Worm (Caenorhabditis elegans) whole organism, midembryonic: ENCODE results near the gene D1054.3.
A peak's percentile ranks its signal among the peaks of the same experiment; 100 is the strongest.

Experiments used
- T22C8.4 ChIP-seq: fragments of 200-800 bp; sonication (Bioruptor generic); IDR thresholded peaks from 2 replicates; pipeline ENCODE4 v1.3.6; 2022; ENCODE audit warnings: missing genetic modification characterization, missing compliant biosample characterization
- cog-1 ChIP-seq: sonication (generic microtip); optimal IDR thresholded peaks from 2 replicates; lab custom pipeline; 2016; ENCODE audit warnings: missing genetic modification characterization, missing compliant biosample characterization
- flt-1 ChIP-seq: fragments of 200-800 bp; sonication (Bioruptor generic); IDR thresholded peaks from 2 replicates; pipeline ENCODE4 v1.3.6; 2022; ENCODE audit warnings: missing genetic modification characterization, missing compliant biosample characterization
- klf-2 ChIP-seq: fragments of 200-800 bp; sonication (Bioruptor generic); conservative IDR thresholded peaks from 2 replicates; pipeline ENCODE4 v1.3.6; 2022; ENCODE audit warnings: missing genetic modification reagents, missing genetic modification characterization, missing compliant biosample characterization
- med-1 ChIP-seq: sonication (generic microtip); optimal IDR thresholded peaks from 2 replicates; lab custom pipeline; 2017; ENCODE audit warnings: missing genetic modification characterization, mild to moderate bottlenecking, missing compliant biosample characterization, antibody characterized with exemption, missing genetic modification reagents; ENCODE audit not compliant: insufficient read depth
- ref-1 ChIP-seq: fragments of 200-800 bp; sonication (Bioruptor generic); conservative IDR thresholded peaks from 2 replicates; pipeline ENCODE4 v1.3.6; 2022; ENCODE audit warnings: missing genetic modification reagents, missing genetic modification characterization, missing compliant biosample characterization
- tab-1 ChIP-seq: fragments of 200-800 bp; sonication (Bioruptor generic); IDR thresholded peaks from 2 replicates; pipeline ENCODE4 v1.3.6; 2022; ENCODE audit warnings: missing genetic modification characterization, missing compliant biosample characterization
- ztf-23 ChIP-seq: fragments of 200-800 bp; sonication (Bioruptor generic); IDR thresholded peaks from 2 replicates; pipeline ENCODE4 v1.3.6; 2022; ENCODE audit warnings: missing genetic modification reagents, missing genetic modification characterization, missing compliant biosample characterization
- ztf-29 ChIP-seq: fragments of 200-800 bp; sonication (Bioruptor generic); IDR thresholded peaks from 2 replicates; pipeline ENCODE4 v1.3.6; 2022; ENCODE audit warnings: missing genetic modification reagents, missing genetic modification characterization, missing compliant biosample characterization

The D1054.3 gene

ce11 chrV:10807862-10808327, 36.6 kb downstream of the D1054.3 start, which contains the start of gene plrg-1:
Gene plrg-1, minus strand, starts transcription at chrV:10807912.
- TF ChIP-seq ztf-23 (GFP tag; lab: Robert Waterston, UW) (peak; percentile 92), tab-1 (GFP tag; lab: Robert Waterston, UW) (peak; percentile 92), ref-1 (GFP tag; lab: Robert Waterston, UW) (peak; percentile 61), T22C8.4 (GFP tag; lab: Robert Waterston, UW) (peak; percentile 61; the same call in 1 of the 2 replicates), cog-1 (tag; lab: Kevin White, UChicago) (peak; percentile 93), ztf-29 (GFP tag; lab: Robert Waterston, UW) (peak; percentile 83; the same call in 1 of the 2 replicates), klf-2 (GFP tag; lab: Robert Waterston, UW) (peak; percentile 78), med-1 (GFP tag; lab: Kevin White, UChicago) (peak; percentile 90), flt-1 (GFP tag; lab: Robert Waterston, UW) (peak; percentile 96)

DNA sequence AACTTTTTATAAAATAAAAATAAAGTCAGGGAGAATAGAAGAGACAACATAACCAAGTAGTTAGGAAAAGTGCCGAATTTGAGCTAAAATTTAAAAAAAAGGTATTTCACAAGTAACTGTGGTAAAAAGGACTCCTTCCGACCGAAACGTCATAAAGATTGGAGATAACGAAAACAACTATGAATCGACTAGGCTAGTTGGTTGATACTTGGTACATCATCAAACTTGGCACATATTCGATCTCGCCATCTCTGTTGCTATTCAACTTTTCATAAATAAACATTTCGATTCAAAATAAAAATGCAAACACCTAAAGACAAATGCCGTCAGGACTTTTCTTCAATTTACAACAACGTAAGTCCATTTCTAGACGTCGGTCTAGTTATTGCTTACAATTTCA, 40.5 kb downstream of the D1054.3 start, which contains the start of gene C29A12.22:
TSS of gene C29A12.22 (plus strand) at position 301 of the 400 bp plus-strand sequence.
- no peak for TF ChIP-seq med-1 (GFP tag; lab: Kevin White, UChicago)
- no peak for TF ChIP-seq cog-1 (tag; lab: Kevin White, UChicago)

ce11 chrV:10813425-10814156, 42.3 kb downstream of the D1054.3 start, which contains the start of the genes C29A12.1 and lig-1:
Gene C29A12.1, minus strand, starts transcription at chrV:10813487.
Gene lig-1, plus strand, starts transcription at chrV:10814106.
- TF ChIP-seq ref-1 (GFP tag; lab: Robert Waterston, UW) (no peak), flt-1 (GFP tag; lab: Robert Waterston, UW) (no peak), cog-1 (tag; lab: Kevin White, UChicago) (no peak), klf-2 (GFP tag; lab: Robert Waterston, UW) (no peak)

DNA sequence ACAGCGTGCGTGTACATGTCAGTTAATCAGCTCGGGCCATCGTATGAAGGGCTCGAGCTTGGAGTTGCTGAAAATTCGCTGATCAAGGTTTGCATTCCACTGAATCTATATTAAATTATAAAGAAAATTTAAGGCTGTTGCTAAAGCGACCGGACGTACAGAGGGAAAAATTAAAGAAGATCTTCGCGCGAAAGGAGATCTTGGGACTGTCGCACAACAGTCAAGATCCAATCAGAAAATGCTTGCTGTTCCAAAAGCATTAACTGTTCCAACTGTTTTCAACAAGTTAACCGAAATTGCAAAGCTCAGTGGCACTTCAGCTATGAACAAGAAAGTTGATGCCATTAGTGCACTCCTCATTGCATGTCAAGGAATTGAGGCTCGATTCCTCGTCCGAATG, 43.1 kb downstream of the D1054.3 start:
- TF ChIP-seq ztf-23 (GFP tag; lab: Robert Waterston, UW) (no peak), klf-2 (GFP tag; lab: Robert Waterston, UW) (no peak), ztf-29 (GFP tag; lab: Robert Waterston, UW) (no peak), tab-1 (GFP tag; lab: Robert Waterston, UW) (no peak), cog-1 (tag; lab: Kevin White, UChicago) (no peak), ref-1 (GFP tag; lab: Robert Waterston, UW) (no peak), T22C8.4 (GFP tag; lab: Robert Waterston, UW) (no peak), flt-1 (GFP tag; lab: Robert Waterston, UW) (no peak), med-1 (GFP tag; lab: Kevin White, UChicago) (no peak)

- TF ChIP-seq med-1 (GFP tag; lab: Kevin White, UChicago) (no peak), flt-1 (GFP tag; lab: Robert Waterston, UW) (no peak), T22C8.4 (GFP tag; lab: Robert Waterston, UW) (no peak), klf-2 (GFP tag; lab: Robert Waterston, UW) (no peak), ref-1 (GFP tag; lab: Robert Waterston, UW) (no peak)
Measured at ce11 chrV:10816831-10817230, 45.6 kb downstream of the D1054.3 start.

ce11 chrV:10818498-10818897, 47.2 kb downstream of the D1054.3 start:
- TF ChIP-seq cog-1 (tag; lab: Kevin White, UChicago): no peak
- no peak for TF ChIP-seq T22C8.4 (GFP tag; lab: Robert Waterston, UW)
- no peak for TF ChIP-seq klf-2 (GFP tag; lab: Robert Waterston, UW)
- TF ChIP-seq ztf-23 (GFP tag; lab: Robert Waterston, UW): no peak
- no peak for TF ChIP-seq tab-1 (GFP tag; lab: Robert Waterston, UW)
- no peak for TF ChIP-seq ref-1 (GFP tag; lab: Robert Waterston, UW)
